Fruit fly (Drosophila melanogaster) whole organism, prepupa: ENCODE data around the gene zfh1.

Experiments used
- CG10631 ChIP-seq: fragments of 200-800 bp; sonication (Bioruptor generic); optimal IDR thresholded peaks from 2 replicates; lab custom pipeline; 2016; ENCODE audit warnings: missing biosample characterization, missing genetic modification characterization
- CG10669 ChIP-seq: fragments of 200-800 bp; sonication (Bioruptor generic); optimal IDR thresholded peaks from 3 replicates; lab custom pipeline; 2018; ENCODE audit warnings: missing biosample characterization, mild to moderate bottlenecking, missing genetic modification characterization, moderate library complexity
- CG11294 ChIP-seq: fragments of 200-800 bp; sonication (Bioruptor generic); IDR thresholded peaks from 2 replicates; pipeline ENCODE4 v1.3.6; 2022; ENCODE audit warnings: missing biosample characterization, missing genetic modification characterization
- CG11762 ChIP-seq: fragments of 200-800 bp; sonication (Bioruptor generic); optimal IDR thresholded peaks from 3 replicates; lab custom pipeline; 2016; ENCODE audit warnings: missing biosample characterization, missing genetic modification characterization; ENCODE audit not compliant: insufficient read depth
- CG11902 ChIP-seq: fragments of 200-800 bp; sonication (Bioruptor generic); optimal IDR thresholded peaks from 3 replicates; lab custom pipeline; 2016; ENCODE audit warnings: missing biosample characterization, missing genetic modification characterization
- CG15336 ChIP-seq: fragments of 200-800 bp; sonication (Bioruptor generic); IDR thresholded peaks from 2 replicates; pipeline ENCODE4 v1.3.6; 2022; ENCODE audit warnings: missing biosample characterization, missing genetic modification characterization
- CG1621 ChIP-seq: fragments of 200-800 bp; sonication (Bioruptor generic); optimal IDR thresholded peaks from 3 replicates; lab custom pipeline; 2018; ENCODE audit warnings: missing biosample characterization, mild to moderate bottlenecking, missing genetic modification characterization
- CG16779 ChIP-seq: fragments of 200-800 bp; sonication (Bioruptor generic); optimal IDR thresholded peaks from 3 replicates; lab custom pipeline; 2017; ENCODE audit warnings: missing biosample characterization, mild to moderate bottlenecking, missing genetic modification characterization
- CG3032 ChIP-seq: fragments of 200-800 bp; optimal IDR thresholded peaks from 2 replicates; lab custom pipeline; 2019; ENCODE audit warnings: missing biosample characterization, mild to moderate bottlenecking, missing genetic modification characterization, moderate library complexity
- CG32006 ChIP-seq: fragments of 200-800 bp; sonication (Bioruptor generic); optimal IDR thresholded peaks from 3 replicates; lab custom pipeline; 2017; ENCODE audit warnings: missing biosample characterization, mild to moderate bottlenecking, missing genetic modification characterization
- CG3919 ChIP-seq: fragments of 200-800 bp; sonication (Bioruptor generic); optimal IDR thresholded peaks from 3 replicates; lab custom pipeline; 2016; ENCODE audit warnings: missing biosample characterization, missing genetic modification characterization
- CG4318 ChIP-seq: fragments of 200-800 bp; sonication (Bioruptor generic); optimal IDR thresholded peaks from 3 replicates; lab custom pipeline; 2017; ENCODE audit warnings: missing biosample characterization, mild to moderate bottlenecking, missing genetic modification characterization
- CG6163 ChIP-seq: fragments of 200-800 bp; sonication (Bioruptor generic); IDR thresholded peaks from 3 replicates; pipeline ENCODE4 v1.3.6; 2022; ENCODE audit warnings: missing biosample characterization, missing genetic modification characterization
- CG6808 ChIP-seq: fragments of 200-800 bp; sonication (Bioruptor generic); optimal IDR thresholded peaks from 3 replicates; lab custom pipeline; 2017; ENCODE audit warnings: missing biosample characterization, missing genetic modification characterization, mild to moderate bottlenecking, moderate library complexity, missing genetic modification reagents
- CG8119 ChIP-seq: fragments of 200-800 bp; sonication (Bioruptor generic); IDR thresholded peaks from 3 replicates; pipeline ENCODE4 v1.3.6; 2022; ENCODE audit warnings: missing biosample characterization, missing genetic modification characterization
- CG8319 ChIP-seq: fragments of 200-800 bp; sonication (Bioruptor generic); optimal IDR thresholded peaks from 3 replicates; lab custom pipeline; 2016; ENCODE audit warnings: missing biosample characterization, missing genetic modification characterization
- CG8632 ChIP-seq: fragments of 200-800 bp; sonication (Bioruptor generic); optimal IDR thresholded peaks from 3 replicates; lab custom pipeline; 2016; ENCODE audit warnings: missing biosample characterization, missing genetic modification characterization
- CG9139 ChIP-seq: fragments of 200-800 bp; sonication (Bioruptor generic); optimal IDR thresholded peaks from 3 replicates; lab custom pipeline; 2017; ENCODE audit warnings: missing biosample characterization, mild to moderate bottlenecking, missing genetic modification characterization
- Eip75B ChIP-seq: fragments of 200-800 bp; sonication (Bioruptor generic); optimal IDR thresholded peaks from 3 replicates; lab custom pipeline; 2016; ENCODE audit warnings: missing biosample characterization, missing genetic modification characterization
- Eip78C ChIP-seq: fragments of 200-800 bp; sonication (Bioruptor generic); peaks from one replicate; lab custom pipeline; 2016; ENCODE audit warnings: missing biosample characterization, missing genetic modification characterization
- Eip93F ChIP-seq: fragments of 200-800 bp; sonication (Bioruptor generic); optimal IDR thresholded peaks from 2 replicates; lab custom pipeline; 2016; ENCODE audit warnings: missing biosample characterization, mild to moderate bottlenecking, missing genetic modification characterization
- Ets21C ChIP-seq: fragments of 200-800 bp; sonication (Bioruptor generic); optimal IDR thresholded peaks from 3 replicates; lab custom pipeline; 2016; ENCODE audit warnings: missing biosample characterization, missing genetic modification characterization
- Hr39 ChIP-seq: fragments of 200-800 bp; sonication (Bioruptor generic); optimal IDR thresholded peaks from 2 replicates; lab custom pipeline; 2016; ENCODE audit warnings: missing biosample characterization, missing genetic modification characterization
- Hr4 ChIP-seq: fragments of 200-800 bp; sonication (Bioruptor generic); optimal IDR thresholded peaks from 3 replicates; lab custom pipeline; 2016; ENCODE audit warnings: missing biosample characterization, missing genetic modification characterization
- Lpt ChIP-seq: fragments of 200-800 bp; sonication (Bioruptor generic); optimal IDR thresholded peaks from 3 replicates; lab custom pipeline; 2016; ENCODE audit warnings: missing biosample characterization, missing genetic modification characterization
- Met ChIP-seq: fragments of 200-800 bp; sonication (Bioruptor generic); optimal IDR thresholded peaks from 3 replicates; lab custom pipeline; 2016; ENCODE audit warnings: missing biosample characterization, missing genetic modification characterization
- OdsH ChIP-seq: fragments of 200-800 bp; sonication (Bioruptor generic); optimal IDR thresholded peaks from 3 replicates; lab custom pipeline; 2016; ENCODE audit warnings: missing biosample characterization, missing genetic modification characterization
- Sox102F ChIP-seq: fragments of 200-800 bp; sonication (Bioruptor generic); optimal IDR thresholded peaks from 2 replicates; lab custom pipeline; 2016; ENCODE audit warnings: missing biosample characterization, mild to moderate bottlenecking, missing genetic modification characterization
- Sox14 ChIP-seq: fragments of 200-800 bp; sonication (Bioruptor generic); optimal IDR thresholded peaks from 3 replicates; lab custom pipeline; 2016; ENCODE audit warnings: missing biosample characterization, missing genetic modification characterization
- achi ChIP-seq: fragments of 200-800 bp; sonication (Bioruptor generic); optimal IDR thresholded peaks from 3 replicates; lab custom pipeline; 2016; ENCODE audit warnings: missing biosample characterization, missing genetic modification characterization
- acj6 ChIP-seq: fragments of 200-800 bp; sonication (Bioruptor generic); optimal IDR thresholded peaks from 3 replicates; lab custom pipeline; 2016; ENCODE audit warnings: missing biosample characterization, missing genetic modification characterization
- dac ChIP-seq: fragments of 200-800 bp; sonication (Bioruptor generic); optimal IDR thresholded peaks from 2 replicates; lab custom pipeline; 2017; ENCODE audit warnings: missing biosample characterization, mild to moderate bottlenecking, missing genetic modification characterization
- dsx ChIP-seq: fragments of 200-800 bp; optimal IDR thresholded peaks from 3 replicates; lab custom pipeline; 2019; ENCODE audit warnings: missing biosample characterization, mild to moderate bottlenecking, missing genetic modification characterization, moderate library complexity; ENCODE audit not compliant: poor library complexity, severe bottlenecking
- eg ChIP-seq: fragments of 200-800 bp; sonication (Bioruptor generic); IDR thresholded peaks from 3 replicates; pipeline ENCODE4 v1.3.6; 2022; ENCODE audit warnings: missing biosample characterization, missing genetic modification characterization
- esn ChIP-seq: fragments of 200-800 bp; sonication (Bioruptor generic); optimal IDR thresholded peaks from 2 replicates; lab custom pipeline; 2016; ENCODE audit warnings: missing biosample characterization, mild to moderate bottlenecking, missing genetic modification characterization, moderate library complexity
- fd85E ChIP-seq: fragments of 200-800 bp; sonication (Bioruptor generic); optimal IDR thresholded peaks from 3 replicates; lab custom pipeline; 2016; ENCODE audit warnings: missing biosample characterization, missing genetic modification characterization
- lz ChIP-seq: fragments of 200-800 bp; sonication (Bioruptor generic); optimal IDR thresholded peaks from 3 replicates; lab custom pipeline; 2016; ENCODE audit warnings: missing biosample characterization, missing genetic modification characterization
- net ChIP-seq: fragments of 200-800 bp; sonication (Bioruptor generic); optimal IDR thresholded peaks from 3 replicates; lab custom pipeline; 2016; ENCODE audit warnings: missing biosample characterization, missing genetic modification characterization
- spab ChIP-seq: fragments of 200-800 bp; sonication (Bioruptor generic); optimal IDR thresholded peaks from 2 replicates; lab custom pipeline; 2017; ENCODE audit warnings: missing biosample characterization, mild to moderate bottlenecking, missing genetic modification characterization, missing genetic modification reagents
- ss ChIP-seq, 2 experiments: fragments of 200-800 bp; sonication (Bioruptor generic); optimal IDR thresholded peaks; 2 replicates in 1 of 2; 3 replicates in 1 of 2; lab custom pipeline; 2017 to 2018; ENCODE audit warnings: mild to moderate bottlenecking in 2 of 2, missing biosample characterization in 2 of 2, missing genetic modification characterization in 2 of 2, moderate library complexity in 1 of 2
- svp ChIP-seq: fragments of 200-800 bp; sonication (Bioruptor generic); peaks from one replicate; lab custom pipeline; 2016; ENCODE audit warnings: missing biosample characterization, missing genetic modification characterization
- topi ChIP-seq: fragments of 200-800 bp; sonication (Bioruptor generic); optimal IDR thresholded peaks from 3 replicates; lab custom pipeline; 2016; ENCODE audit warnings: missing biosample characterization, missing genetic modification characterization

The zfh1 gene

dm6 chr3R:30796715-30797114 lies 31.0 kb downstream of the zfh1 start (continued):
- TF ChIP-seq Ets21C (GFP tag; lab: Kevin White, UChicago) (peak; percentile 16), dac (GFP tag; lab: Kevin White, UChicago) (no peak), CG10631 (GFP tag; lab: Kevin White, UChicago) (peak; percentile 39), Lpt (GFP tag; lab: Kevin White, UChicago) (peak; percentile 12), eg (GFP tag; lab: Robert Waterston, UW) (peak; percentile 86), achi (GFP tag; lab: Kevin White, UChicago) (peak; percentile 34), CG15336 (GFP tag; lab: Robert Waterston, UW) (peak; percentile 68), CG8319 (GFP tag; lab: Kevin White, UChicago) (no peak), esn (peak; percentile 39), CG16779 (tag; lab: Kevin White, UChicago) (no peak), Sox102F (GFP tag; lab: Kevin White, UChicago) (peak; percentile 36), fd85E (no peak), OdsH (GFP tag; lab: Kevin White, UChicago) (peak; percentile 55), CG8632 (GFP tag; lab: Kevin White, UChicago) (peak; percentile 33), Eip93F (no peak), Sox14 (GFP tag; lab: Kevin White, UChicago) (peak; percentile 55), dsx (GFP tag; lab: Kevin White, UChicago) (peak; percentile 43), CG9139 (GFP tag; lab: Kevin White, UChicago) (no peak), ss (GFP tag; optimal IDR thresholded peaks at IDR 0.05; lab: Kevin White, UChicago) (peak in 1 of 2 experiments; percentile 22), Eip75B (GFP tag; lab: Kevin White, UChicago) (peak; percentile 31), Hr4 (GFP tag; lab: Kevin White, UChicago) (peak; percentile 73), CG10669 (GFP tag; lab: Kevin White, UChicago) (peak; percentile 11), Met (GFP tag; lab: Kevin White, UChicago) (peak; percentile 34)
- TF ChIP-seq, all 60 proteins: peak for 47

dm6 chr3R:30797323-30797911 lies 31.7 kb downstream of the zfh1 start:
- TF ChIP-seq CG3919 (peak; percentile 6), CG6163 (GFP tag; lab: Robert Waterston, UW) (peak; percentile 33; the same call in 1 of the 3 replicates), Lpt (GFP tag; lab: Kevin White, UChicago) (no peak), CG11294 (0 out of 2 replicates have a peak, but pooled peaks have one; percentile 30), acj6 (GFP tag; lab: Kevin White, UChicago) (no peak), Sox102F (GFP tag; lab: Kevin White, UChicago) (no peak), eg (GFP tag; lab: Robert Waterston, UW) (peak; percentile 67; the same call in 2 of the 3 replicates), CG4318 (peak; percentile 21), Ets21C (GFP tag; lab: Kevin White, UChicago) (no peak), Hr4 (GFP tag; lab: Kevin White, UChicago) (peak; percentile 51), CG11902 (GFP tag; lab: Kevin White, UChicago) (no peak), CG10631 (GFP tag; lab: Kevin White, UChicago) (no peak), svp (GFP tag; lab: Kevin White, UChicago) (peak; percentile 45), CG3032 (tag; lab: Kevin White, UChicago) (no peak), CG11762 (GFP tag; lab: Kevin White, UChicago) (no peak), Eip78C (GFP tag; lab: Kevin White, UChicago) (peak; percentile 67), CG15336 (GFP tag; lab: Robert Waterston, UW) (peak; percentile 60), OdsH (GFP tag; lab: Kevin White, UChicago) (peak; percentile 5), lz (no peak), topi (GFP tag; lab: Kevin White, UChicago) (no peak), Hr39 (GFP tag; lab: Kevin White, UChicago) (no peak), dac (GFP tag; lab: Kevin White, UChicago) (peak; percentile 6), spab (GFP tag; lab: Kevin White, UChicago) (no peak), CG8119 (GFP tag; lab: Robert Waterston, UW) (peak; percentile 42; the same call in 1 of the 3 replicates), fd85E (no peak), net (GFP tag; lab: Kevin White, UChicago) (no peak), CG6808 (no peak), CG32006 (GFP tag; lab: Kevin White, UChicago) (peak; percentile 51), CG8319 (GFP tag; lab: Kevin White, UChicago) (no peak), CG1621 (tag; lab: Kevin White, UChicago) (no peak)
